Fruit fly (Drosophila melanogaster) Kc167 (cell line): ENCODE measurements around the gene Wbp2.

Experiments used
- Myc ChIP-seq: fragments of >200 bp; optimal IDR thresholded peaks from 2 replicates; lab custom pipeline; 2017; ENCODE audit warnings: missing external identifiers
- Sin3A ChIP-seq: fragments of >200 bp; optimal IDR thresholded peaks from 2 replicates; lab custom pipeline; 2018; ENCODE audit warnings: missing external identifiers
- h ChIP-seq: fragments of >200 bp; optimal IDR thresholded peaks from 3 replicates; lab custom pipeline; 2018; ENCODE audit warnings: missing external identifiers
- insv ChIP-seq: fragments of >200 bp; optimal IDR thresholded peaks from 3 replicates; lab custom pipeline; 2018; ENCODE audit warnings: missing external identifiers
- psq ChIP-seq: fragments of >200 bp; optimal IDR thresholded peaks from 2 replicates; lab custom pipeline; 2017; ENCODE audit warnings: missing external identifiers
- ttk ChIP-seq: sonication (Bioruptor generic); optimal IDR thresholded peaks from 2 replicates; lab custom pipeline; 2017; ENCODE audit warnings: missing external identifiers

Gene Wbp2

DNA sequence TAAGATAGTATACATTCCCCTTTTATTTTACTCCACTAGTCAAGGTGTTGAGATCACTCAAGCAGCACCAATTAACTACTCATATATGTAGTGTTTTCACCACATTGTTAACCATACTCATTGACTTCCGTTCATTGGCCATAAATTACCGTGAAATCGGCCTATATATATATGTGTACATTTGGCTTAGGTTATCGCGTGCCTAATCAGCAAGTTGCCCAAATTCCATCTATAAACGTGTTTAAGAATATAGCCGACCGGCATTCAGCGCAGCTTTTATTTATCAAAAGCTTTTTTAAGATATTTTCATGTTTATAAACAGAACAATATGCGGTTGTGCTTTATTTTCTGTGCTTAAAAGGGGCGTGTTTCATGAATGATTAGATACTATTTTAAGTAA is 21.4 kb upstream of the Wbp2 start:
- TF ChIP-seq Myc (lab: Kevin White, UChicago) (no peak), Sin3A (lab: Kevin White, UChicago) (no peak), h (lab: Kevin White, UChicago) (no peak), psq (lab: Kevin White, UChicago) (no peak), insv (lab: Kevin White, UChicago) (no peak), ttk (no peak)

DNA sequence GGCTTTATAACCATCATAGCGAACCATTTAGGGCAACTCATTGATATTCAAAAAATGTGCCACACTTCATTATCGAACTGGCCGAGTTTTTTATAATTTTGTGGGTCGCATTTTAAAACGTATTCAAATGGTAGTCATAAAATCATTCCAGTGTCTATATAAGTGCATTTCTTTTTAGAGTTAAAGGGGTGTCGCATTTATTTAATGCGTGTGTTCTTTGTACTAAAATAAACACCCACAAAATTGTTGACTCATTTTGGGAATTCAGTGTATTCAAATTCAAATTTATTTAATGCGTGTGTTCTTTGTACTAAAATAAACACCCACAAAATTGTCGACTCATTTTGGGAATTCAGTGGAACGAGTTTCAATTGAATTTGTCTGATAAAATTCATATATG is 19.5 kb upstream of the Wbp2 start:
- no peak for TF ChIP-seq psq (lab: Kevin White, UChicago)
- TF ChIP-seq ttk: no peak
- TF ChIP-seq Myc (lab: Kevin White, UChicago): no peak
- no peak for TF ChIP-seq insv (lab: Kevin White, UChicago)
- TF ChIP-seq Sin3A (lab: Kevin White, UChicago): no peak
- no peak for TF ChIP-seq h (lab: Kevin White, UChicago)

DNA sequence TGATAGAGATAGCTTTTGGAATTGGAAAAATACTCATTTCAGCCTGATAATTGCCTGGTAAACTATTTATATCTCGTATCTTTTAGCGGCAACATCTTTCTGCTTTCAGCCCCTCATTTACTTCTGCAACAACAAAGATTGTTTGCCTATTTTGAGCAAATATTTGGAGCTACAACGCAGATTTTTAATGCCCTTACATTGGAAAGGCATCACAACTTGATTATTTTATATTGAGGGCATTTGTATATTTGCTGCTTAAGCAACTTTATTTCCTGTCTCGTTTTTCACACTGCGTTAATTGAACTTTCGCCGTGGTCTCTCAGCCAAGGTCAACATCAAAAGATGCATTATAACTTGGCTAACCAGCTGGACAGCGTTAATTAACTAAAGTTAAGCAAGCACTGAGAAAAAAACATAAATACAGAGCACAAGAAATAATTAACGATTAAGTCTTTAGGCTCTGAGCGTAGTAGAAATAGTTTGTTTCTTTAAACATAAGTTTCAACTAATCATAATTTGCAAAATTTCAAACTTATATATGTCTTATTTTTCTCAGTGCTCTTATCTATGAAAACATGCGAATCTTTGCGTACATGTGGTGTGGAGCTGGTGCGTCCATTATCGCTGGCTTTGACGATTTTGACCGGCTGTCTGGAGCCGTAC is 18.5 kb upstream of the Wbp2 start:
- no peak for TF ChIP-seq psq (lab: Kevin White, UChicago)
- TF ChIP-seq Myc (lab: Kevin White, UChicago): no peak
- TF ChIP-seq h (lab: Kevin White, UChicago): no peak
- no peak for TF ChIP-seq Sin3A (lab: Kevin White, UChicago)
- no peak for TF ChIP-seq insv (lab: Kevin White, UChicago)
- TF ChIP-seq ttk: no peak

DNA sequence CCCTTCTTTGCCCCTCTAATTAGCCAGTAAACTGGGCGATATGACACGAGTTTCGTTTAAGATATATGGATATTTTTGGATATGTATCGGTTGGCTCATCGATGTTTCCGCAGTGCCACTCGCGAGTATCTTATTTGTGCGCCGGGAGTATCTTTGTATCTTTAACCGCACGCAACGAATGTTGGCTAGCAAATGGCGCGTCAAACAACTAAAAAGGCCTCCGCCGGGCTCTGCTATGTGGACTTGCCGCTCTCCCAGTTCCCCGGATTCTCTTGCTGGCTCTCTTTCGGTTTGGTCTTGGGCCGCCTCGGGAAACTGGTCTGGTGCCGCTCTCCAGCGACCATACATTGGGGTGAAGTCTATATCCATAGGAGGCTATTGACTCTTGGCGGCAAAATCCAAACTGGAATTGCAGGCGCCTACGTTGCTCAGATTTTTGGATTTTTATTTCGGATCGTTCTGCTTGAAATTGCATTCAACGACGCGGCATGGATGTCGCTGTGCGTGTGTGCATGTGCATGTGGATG is 17.5 kb upstream of the Wbp2 start:
- TF ChIP-seq ttk: no peak
- TF ChIP-seq Myc (lab: Kevin White, UChicago): no peak
- TF ChIP-seq Sin3A (lab: Kevin White, UChicago): no peak
- no peak for TF ChIP-seq insv (lab: Kevin White, UChicago)
- TF ChIP-seq h (lab: Kevin White, UChicago): no peak
- TF ChIP-seq psq (lab: Kevin White, UChicago): no peak

DNA sequence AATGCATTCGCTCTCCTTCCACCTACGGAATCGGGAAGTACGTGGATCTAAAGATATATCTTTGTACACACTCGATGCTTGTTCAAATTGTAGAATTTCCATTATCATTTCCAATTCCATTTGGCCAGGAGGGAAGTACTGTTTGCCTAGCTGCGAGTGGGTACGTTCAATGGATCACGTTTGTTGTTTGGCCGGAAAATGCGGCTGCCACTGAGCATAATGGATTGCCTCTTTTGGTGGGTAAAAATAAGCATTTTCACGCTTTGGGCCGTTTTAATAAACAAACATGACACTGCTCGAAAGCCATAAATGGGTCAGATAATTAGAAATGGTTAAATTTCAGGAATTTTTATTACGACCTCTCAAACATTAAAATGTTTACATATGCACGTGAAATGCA is 16.6 kb upstream of the Wbp2 start:
- TF ChIP-seq h (lab: Kevin White, UChicago) (no peak), ttk (no peak)

DNA sequence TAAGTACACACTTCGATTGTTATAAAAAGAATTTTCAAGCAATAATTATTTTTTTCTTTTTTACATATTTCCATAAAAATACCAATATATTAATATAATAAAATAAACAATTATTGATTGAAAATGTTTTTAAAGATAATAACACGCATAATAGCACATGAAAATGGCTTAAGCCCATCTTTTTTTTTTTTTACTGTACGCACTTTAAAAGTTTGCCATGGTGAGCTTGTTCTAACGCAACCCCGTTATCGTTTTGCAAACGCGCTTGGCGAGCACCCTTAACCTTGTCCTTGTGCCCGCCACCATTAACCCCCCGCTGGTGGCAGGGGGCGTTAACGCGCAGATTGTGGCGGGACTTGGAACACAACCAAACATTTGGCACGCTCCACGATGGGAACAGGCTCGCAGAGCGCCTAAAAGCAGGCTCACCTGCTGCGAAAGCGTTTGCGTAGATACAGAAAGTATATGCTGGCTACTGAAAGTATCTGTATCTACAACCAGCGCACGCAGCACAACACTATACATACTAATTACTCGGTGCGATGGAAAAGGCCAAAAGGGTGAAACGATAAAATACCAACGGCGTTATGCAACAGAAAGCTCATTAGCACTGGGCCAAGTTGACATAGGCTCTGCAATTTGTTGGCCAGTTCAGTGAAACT is 16.0 kb upstream of the Wbp2 start:
- TF ChIP-seq Myc (lab: Kevin White, UChicago): no peak
- no peak for TF ChIP-seq ttk
- no peak for TF ChIP-seq insv (lab: Kevin White, UChicago)
- TF ChIP-seq Sin3A (lab: Kevin White, UChicago): no peak
- no peak for TF ChIP-seq h (lab: Kevin White, UChicago)
- TF ChIP-seq psq (lab: Kevin White, UChicago): no peak

DNA sequence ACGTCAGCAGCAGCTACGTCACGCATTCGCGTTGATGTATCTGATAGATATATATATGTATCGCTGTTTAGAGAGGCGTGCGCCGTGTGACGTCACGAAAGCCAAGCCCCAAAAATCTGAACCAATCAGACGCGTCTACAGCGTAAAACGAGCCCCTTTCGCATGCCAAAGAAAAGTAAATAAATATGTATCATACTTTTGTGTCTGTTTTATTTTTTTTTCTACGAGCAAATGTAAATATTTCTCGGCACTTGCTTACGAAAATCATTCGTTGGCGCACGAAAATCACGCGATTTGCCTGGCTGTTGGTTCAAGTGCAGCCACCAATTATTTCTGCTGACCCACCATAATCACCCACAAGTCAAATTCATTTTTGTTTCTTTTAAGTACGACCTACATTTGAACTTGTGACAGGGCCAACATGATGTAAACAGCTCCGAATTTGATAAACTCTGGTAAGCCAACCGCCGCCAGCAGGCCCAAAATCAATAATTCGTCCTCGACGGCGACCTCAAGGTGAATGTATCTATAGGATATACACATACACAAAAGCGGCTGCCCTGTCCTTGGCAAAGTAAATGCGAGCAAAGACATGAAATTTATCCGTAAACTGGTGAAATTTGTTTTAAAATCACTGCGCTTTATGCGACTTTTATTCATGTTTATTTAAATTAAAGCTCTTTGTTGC is 15.3 kb upstream of the Wbp2 start:
- TF ChIP-seq psq (lab: Kevin White, UChicago) (no peak), Myc (lab: Kevin White, UChicago) (no peak), ttk (no peak), insv (lab: Kevin White, UChicago) (no peak), h (lab: Kevin White, UChicago) (no peak), Sin3A (lab: Kevin White, UChicago) (no peak)

DNA sequence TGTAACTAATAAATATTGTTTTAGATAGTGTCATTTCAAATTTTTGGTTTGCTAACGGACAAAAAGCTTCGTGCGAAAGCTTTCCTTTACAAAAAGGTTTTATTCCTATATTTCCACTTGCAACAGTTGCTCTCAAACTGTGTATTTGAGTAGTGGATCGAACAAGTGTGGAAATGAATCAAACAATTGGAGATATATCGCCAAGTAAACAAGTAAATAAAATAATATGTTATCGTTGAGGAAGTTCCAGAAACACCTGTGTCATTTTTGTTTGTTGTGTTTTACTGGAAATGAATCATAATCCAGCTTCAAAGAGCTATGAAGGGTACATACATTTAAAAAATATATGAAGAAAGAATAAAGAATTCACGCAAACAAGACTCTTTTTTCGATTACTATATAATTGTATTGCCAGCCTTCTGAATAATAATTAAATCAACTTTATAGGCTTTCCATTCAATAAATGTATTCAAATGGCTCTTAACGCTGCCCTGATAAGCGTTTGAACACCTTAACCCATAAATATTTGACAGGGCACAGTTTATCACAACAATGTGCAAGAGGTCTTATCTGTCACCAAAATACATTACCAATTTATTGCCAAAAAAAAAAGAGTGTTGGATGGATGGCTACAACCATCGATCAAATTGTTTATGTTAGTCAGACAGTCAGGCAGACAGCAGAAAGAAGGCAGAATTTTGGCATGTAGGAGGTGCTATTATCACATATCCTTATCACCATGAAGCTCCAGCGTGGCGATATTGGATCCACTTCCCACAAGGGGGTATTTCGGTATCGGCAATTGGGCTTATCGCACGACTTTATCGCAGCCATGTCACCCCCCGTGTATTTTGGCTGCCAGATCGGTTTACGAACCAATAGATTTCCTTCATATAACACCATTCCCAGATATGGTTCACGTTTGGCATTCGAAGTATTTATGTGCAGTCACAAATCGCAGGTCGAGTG is 14.2 kb upstream of the Wbp2 start:
- TF ChIP-seq Sin3A (lab: Kevin White, UChicago) (no peak), h (lab: Kevin White, UChicago) (no peak), psq (lab: Kevin White, UChicago) (no peak), ttk (no peak), insv (lab: Kevin White, UChicago) (no peak), Myc (lab: Kevin White, UChicago) (no peak)

DNA sequence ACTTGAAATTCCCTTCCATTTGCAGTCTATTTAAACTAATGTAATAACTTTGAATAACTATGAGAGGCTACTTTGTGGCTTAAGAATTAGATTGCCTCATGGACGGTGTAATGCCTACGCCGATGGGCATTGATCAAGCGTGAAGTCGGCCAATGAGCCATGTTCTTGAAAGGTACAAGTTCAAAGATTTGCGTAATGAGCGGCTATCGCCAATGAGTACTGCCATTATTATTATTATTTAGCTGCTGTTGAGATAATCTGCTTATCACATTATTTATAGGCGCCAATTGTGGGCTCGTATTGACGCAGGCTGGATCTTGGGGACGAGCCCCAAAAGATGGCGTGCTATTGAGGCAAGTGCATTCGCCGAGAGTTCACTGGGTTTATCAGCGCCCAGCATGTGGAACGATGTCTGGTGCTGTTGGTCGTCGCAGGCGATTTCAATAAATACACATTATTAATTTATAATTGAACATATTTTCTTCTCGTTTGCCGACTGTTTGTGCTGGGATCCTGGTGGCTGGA is 12.7 kb upstream of the Wbp2 start:
- no peak for TF ChIP-seq h (lab: Kevin White, UChicago)
- TF ChIP-seq insv (lab: Kevin White, UChicago): no peak
- no peak for TF ChIP-seq Sin3A (lab: Kevin White, UChicago)
- no peak for TF ChIP-seq Myc (lab: Kevin White, UChicago)
- TF ChIP-seq ttk: no peak
- no peak for TF ChIP-seq psq (lab: Kevin White, UChicago)

DNA sequence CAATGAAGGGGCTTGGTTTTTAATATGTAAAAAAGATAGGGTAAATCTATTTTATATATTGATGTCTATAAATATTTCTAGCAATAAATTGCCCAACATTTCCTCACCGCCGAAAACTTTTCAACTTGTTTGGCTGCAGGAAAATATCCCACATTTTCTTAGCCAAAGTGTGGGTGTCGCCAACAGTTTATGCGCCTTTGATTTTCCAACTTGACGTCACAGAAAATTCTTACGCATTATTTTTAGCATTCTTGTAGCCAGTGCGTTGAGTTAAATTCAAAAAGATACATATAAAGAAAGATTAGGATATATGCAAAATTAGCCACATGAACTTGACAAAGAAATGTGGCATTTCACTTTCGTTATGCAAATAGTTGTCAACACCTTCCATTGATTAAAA is 10.1 kb upstream of the Wbp2 start:
- TF ChIP-seq h (lab: Kevin White, UChicago): no peak
- TF ChIP-seq insv (lab: Kevin White, UChicago): no peak
- TF ChIP-seq Sin3A (lab: Kevin White, UChicago): no peak
- TF ChIP-seq psq (lab: Kevin White, UChicago): no peak
- no peak for TF ChIP-seq ttk
- TF ChIP-seq Myc (lab: Kevin White, UChicago): no peak
